Fruit fly (Drosophila melanogaster) ovary, adult (tissue): ENCODE data around the gene Ciz1.

Source experiments
- CG17801 ChIP-seq: fragments of 200-800 bp; optimal IDR thresholded peaks from 2 replicates; lab custom pipeline; 2019; ENCODE audit warnings: missing biosample characterization, mild to moderate bottlenecking, missing genetic modification characterization, moderate library complexity; ENCODE audit not compliant: partially characterized antibody

Gene Ciz1

DNA sequence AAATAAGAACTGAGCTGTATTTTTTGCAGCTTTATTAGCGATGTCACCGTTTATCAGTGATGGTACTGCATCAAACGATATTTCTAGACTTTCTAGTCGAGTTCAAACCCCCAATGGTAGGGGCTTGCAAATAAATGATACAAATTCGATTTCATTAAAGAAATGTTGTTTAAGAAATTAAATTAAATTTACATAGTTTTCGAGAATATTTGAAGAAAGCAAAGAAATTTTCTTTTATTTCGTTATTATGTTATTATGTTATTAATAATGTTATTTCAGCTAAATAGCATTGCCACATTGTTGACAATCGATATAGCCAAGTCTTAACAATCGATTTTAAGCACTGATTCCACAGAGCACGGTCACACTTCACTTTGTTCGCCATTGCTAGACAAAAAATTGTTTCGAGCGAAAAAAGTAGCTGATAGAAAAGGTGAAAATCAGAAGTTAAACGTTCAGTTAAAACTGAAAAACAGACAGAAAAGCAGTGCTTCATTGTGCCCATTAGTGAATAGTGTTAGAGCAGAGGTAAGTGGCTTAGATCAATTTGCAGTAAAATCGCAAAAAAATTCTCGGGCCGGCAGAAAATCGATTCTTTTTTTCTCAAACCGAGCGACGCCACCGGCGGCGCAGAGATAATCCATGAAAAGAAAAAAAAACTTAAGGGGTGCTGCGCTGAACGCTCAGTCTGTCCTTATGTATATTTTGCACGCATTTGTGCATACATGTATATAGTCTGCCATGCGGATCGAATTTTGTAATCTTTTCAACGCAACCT lies at the start of gene Ciz1, which contains the start of gene iPLA2-VIA:
Ciz1 (plus strand) TSS at position 365 of the 778 bp plus-strand sequence.
iPLA2-VIA (minus strand) TSS at position 75 of the 778 bp plus-strand sequence.
- peak; percentile 4 for TF ChIP-seq CG17801 (GFP tag; lab: Kevin White, UChicago)

DNA sequence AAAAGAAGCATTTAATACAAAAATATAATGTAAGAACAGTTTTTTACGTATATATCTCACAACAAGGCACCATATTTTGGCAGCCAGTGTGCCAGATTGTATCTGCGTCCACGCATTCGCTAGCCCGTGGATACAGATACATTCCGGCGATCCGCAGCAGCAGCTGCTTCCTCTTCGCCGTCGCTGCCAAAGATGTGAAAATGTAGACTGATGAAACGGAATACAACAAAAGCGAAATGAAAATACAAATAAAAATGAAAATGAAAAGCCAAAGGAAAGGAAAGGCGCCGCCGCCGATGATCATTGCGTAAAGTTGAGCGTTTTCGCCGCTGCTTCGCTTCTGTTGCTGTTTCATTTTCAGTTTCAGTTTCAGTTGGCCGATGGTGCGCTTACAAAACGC lies 48.7 kb upstream of the Ciz1 start:
- no peak for TF ChIP-seq CG17801 (GFP tag; lab: Kevin White, UChicago)

DNA sequence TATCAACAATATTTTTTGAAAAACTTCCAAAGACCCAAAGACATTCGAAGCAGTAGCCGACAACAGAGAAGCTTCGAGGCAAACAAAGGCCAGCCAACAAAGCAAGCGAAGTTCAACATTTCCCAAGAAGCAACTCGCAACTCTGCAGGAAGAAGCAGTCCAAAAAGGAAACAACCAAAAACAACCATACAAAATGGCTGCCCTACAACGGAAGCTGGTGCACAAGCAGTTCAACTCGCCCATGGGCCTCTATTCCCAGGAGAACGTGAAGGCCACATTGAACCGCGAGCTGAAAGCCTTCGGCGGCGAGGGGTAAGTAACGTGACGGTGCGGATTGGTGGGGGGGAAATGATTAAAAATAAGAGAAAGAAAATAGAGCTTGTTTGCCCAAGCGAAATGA lies 44.2 kb upstream of the Ciz1 start:
- TF ChIP-seq CG17801 (GFP tag; lab: Kevin White, UChicago): no peak

DNA sequence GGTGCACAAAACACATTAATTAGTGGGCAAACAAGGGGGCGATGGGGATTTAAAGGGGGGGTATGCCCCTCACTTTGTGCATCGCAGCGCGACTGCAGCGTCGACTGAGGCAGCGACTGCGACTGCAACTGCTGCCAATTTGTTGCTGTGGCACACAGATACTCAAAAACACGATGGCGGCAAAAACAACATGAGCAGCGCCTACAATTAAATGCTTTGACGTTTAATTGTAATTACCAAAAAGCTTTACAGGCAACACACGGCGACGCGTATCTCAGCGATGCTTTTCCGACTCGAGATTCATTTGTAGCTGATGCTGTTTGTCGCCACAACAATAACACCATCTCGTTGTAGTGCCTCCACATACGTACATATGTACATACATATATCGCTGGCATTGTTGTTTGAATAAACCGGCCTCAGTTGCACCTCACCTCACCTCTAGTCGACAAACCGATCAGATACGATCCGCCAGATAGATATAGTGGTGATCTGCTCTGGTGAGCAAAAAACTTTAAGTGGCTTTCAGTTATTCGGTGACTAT lies 43.2 kb upstream of the Ciz1 start:
- no peak for TF ChIP-seq CG17801 (GFP tag; lab: Kevin White, UChicago)

DNA sequence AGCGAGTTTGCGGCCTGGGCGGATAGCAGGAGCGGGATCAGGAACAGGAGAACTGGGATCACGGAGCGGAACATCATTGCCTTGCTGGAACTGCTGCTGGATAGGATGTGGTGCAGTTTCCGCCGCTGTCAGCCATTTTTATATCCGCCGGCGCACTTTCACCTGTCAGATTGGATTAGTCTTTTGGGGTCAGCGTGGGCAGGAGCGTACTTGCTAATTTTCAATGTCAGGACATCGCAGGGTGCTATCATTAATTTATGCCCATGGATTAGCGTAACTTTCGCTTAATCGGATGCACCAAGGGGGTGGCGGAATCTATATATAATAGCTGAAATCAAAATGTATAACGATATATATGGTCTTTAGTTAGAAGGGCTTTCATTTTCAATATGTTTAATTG lies 40.6 kb upstream of the Ciz1 start, which contains the start of gene Ilp5:
Ilp5 (minus strand) TSS at position 101 of the 400 bp plus-strand sequence.
- TF ChIP-seq CG17801 (GFP tag; lab: Kevin White, UChicago): no peak

DNA sequence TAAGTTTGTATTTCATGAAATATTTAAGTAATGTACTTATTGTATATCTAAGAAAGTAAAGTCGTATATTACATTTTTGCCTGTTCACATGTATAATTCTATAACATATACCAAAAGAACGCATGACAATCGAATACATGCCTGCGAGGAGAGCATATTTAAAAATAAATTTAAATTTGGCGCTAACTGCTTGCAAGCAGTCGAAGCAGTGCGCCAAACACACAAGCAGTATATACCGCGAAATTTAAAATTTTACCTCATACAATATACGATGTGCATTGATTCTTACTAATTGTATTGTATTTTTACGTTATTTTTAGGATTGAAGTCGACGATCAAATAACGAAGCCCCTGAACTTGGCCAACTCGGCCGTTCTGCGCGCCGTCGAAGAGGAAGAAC lies 40.2 kb upstream of the Ciz1 start:
- no peak for TF ChIP-seq CG17801 (GFP tag; lab: Kevin White, UChicago)

DNA sequence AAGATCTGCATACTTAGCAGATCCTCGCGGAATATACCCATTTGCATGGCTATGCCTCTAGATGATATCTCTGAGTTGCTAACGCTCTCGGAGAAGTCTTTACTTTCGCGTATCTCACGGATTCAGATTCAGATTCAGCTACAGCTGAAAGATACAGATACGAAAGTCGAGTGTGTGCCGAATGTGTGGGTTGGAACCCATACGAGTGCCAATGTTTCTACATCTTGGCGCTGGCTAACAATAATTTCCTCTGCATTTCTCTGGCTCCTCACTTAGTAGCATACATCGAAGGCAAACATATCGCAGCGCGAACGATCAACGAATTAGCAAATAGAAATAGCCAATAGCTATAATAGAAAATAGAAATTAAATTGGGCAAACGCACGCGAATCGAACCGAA lies 35.3 kb upstream of the Ciz1 start:
- TF ChIP-seq CG17801 (GFP tag; lab: Kevin White, UChicago): no peak

DNA sequence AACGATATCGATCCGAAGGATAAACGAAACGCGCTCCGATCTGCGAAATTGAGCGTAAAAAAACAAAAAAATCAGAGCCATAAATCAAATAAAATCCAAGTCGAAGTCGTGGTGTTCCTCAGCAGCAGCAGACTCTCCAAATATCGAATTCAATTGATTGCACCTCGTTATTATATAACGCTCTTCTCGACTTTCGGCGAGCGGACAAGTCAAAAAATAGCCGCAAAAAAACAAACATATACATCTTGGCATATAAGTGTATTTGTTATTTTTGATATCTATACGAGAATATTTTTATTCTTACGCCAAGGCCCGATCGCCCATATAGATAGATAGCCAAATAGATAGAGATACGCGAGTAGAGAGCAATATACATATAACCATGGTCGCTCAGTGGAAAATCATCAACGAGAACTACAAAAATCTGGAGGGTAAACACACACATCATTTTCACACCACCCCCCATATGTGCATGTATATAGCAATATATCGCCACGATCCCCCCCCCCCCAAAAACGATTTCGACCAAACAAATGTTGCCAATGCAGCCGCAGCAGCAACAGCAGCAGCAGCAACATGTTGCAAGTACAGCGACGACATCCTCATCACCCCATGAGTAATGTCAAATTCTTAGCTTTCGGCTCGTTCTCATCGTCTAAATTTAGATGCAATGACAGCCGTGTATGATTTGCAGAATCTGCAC lies 34.6 kb upstream of the Ciz1 start:
- no peak for TF ChIP-seq CG17801 (GFP tag; lab: Kevin White, UChicago)

DNA sequence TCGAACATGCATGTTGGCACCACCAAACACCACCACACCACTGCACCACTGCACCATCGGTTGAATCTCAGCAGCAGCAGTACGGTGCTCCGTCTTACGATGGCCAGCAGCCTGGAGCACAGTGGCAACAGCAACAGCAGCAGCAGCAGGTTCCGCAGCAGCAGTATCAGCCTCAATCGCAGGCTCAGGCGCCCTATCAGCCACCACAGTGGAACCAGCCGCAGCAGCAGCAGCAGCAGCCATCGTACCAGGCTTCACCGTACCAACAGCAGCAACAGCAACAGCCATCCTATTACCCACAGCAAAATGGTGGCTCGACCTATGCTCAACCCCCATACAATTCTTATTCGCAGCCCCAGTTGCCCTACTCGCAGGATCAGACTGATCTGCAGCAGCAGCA lies 32.3 kb upstream of the Ciz1 start:
- no peak for TF ChIP-seq CG17801 (GFP tag; lab: Kevin White, UChicago)

DNA sequence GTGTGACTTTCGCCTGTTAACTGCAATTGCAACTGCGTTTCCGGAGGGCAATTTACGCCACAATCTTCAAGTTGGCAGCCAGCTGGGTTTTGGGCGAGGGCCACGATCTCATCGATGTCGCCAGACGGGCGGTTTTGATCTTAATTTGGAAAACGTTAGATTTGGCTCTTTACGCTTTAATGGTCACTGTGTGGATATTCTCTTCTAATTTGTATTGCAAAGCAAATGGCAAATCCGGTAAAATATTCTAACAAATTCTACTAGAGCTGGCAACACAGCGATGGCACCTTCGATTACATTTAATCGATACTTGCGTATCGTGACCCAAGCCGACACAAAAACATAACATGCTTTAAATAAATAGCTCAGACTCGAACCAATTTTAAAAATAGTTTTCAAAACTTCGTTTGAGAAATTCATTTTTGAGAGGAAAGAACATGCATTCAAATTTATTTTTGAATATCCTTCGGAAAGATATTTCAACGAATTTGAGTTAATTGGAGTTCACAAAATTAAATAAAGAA lies 27.9 kb upstream of the Ciz1 start, which contains the start of gene I-2:
I-2 (minus strand) TSS at position 282 of the 524 bp plus-strand sequence.
- no peak for TF ChIP-seq CG17801 (GFP tag; lab: Kevin White, UChicago)

DNA sequence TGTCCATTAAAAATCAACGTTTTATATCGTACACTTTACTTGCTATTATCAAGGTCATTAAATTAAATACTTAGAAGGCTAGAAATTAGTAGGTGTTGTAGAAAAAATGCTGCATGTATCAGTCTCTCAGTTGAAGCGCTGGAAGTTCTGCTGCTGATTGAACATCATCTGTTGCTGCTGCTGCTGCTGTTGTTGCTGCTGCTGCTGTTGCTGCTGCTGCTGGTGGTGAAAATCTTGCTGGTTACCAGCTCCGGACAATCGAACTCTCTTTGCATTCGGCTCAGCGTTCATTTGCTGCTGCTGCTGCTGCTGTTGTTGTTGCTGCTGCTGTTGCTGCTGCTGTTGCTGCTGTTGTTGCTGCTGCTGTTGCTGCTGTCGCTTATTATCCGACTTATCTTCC lies 27.4 kb upstream of the Ciz1 start:
- no peak for TF ChIP-seq CG17801 (GFP tag; lab: Kevin White, UChicago)

DNA sequence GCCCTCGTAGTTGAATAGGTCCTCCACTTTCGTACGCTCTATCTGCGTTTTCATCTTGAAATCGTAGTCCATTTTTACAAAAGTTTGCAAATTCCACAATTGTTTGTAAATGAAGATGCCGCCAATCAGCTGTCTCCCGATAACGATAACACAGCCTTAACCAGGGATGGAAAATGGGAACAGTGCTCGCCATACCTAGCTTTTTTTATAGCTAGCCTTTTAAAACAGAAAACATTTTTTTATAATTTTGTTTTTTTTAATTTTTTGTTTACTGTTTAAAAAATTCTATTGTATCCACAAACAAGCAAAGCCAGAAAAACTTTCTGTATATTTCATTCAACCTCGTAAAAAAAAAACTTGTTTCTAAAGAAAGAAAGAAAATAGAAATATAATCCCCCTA lies 25.9 kb upstream of the Ciz1 start, which contains the start of gene Cdk8:
Cdk8 (minus strand) TSS at position 137 of the 400 bp plus-strand sequence.
- TF ChIP-seq CG17801 (GFP tag; lab: Kevin White, UChicago): peak; percentile 5

DNA sequence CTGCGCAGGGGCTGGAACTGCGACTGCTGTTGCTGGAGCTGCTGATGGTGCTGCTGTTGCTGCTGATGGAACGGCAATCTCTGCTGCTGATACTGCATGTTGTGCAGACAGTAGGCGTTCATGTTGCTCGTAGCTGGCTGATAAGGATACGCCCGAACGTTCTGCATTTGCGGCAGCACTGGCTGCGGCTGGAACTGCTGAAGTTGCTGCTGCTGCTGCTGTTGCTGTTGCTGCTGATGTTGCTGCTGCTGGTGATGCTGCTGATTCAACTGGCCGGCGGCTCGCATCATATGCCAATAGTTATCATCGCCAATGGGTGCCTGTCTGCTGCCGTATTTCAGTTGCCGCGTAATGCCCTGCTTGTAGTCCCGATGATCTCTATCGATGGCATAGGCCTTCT lies 23.7 kb upstream of the Ciz1 start:
- no peak for TF ChIP-seq CG17801 (GFP tag; lab: Kevin White, UChicago)

DNA sequence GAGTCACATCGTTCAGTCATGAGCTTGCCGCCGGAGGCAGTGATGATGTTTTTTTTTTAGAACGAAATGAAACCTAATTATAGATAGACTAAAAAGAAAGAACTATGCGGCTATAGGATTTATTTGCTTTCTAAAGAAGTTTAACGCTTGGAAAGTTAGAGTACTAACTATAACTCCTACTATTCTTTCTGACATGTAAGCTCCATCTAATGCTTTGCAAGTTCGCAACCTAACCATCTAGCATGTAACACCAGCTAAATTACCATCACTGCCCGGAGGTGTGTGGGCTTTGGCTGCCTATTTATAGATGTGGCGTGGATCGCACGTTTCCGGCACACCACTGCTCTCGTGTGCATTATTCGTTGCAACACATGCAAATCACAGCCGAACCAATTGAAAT lies 22.4 kb upstream of the Ciz1 start:
- no peak for TF ChIP-seq CG17801 (GFP tag; lab: Kevin White, UChicago)

DNA sequence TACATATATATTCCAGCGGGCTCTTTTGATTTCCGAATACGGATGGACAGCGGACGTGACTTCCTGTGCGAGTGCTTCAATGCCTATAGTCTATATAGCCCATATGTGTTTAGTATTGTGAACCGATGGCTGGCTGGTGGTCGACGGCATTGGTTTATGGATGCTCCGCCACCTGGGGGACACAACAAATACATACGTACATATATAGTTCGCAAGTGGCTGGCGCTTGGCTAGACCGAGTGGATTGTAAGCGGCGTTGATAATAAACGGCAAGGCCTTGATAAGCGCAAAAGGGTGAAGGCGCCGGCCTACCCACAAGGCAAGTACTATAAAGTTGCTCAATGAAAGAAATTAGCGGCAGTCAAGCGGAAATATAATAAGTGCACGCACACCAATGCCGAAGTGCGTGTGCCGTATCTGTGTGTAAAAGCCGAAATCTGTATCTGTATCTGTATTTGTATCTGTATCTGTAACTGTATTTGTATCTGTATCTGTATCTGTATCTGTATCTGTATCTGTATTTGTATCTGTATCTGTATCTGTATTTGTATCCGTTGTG lies 18.4 kb upstream of the Ciz1 start:
- no peak for TF ChIP-seq CG17801 (GFP tag; lab: Kevin White, UChicago)
